Worm (Caenorhabditis elegans) whole organism, young adult: ENCODE measurements around the gene sul-2.

Experiments
- hlh-12 ChIP-seq: sonication (generic microtip); optimal IDR thresholded peaks from 2 replicates; lab custom pipeline; 2016; ENCODE audit warnings: missing genetic modification characterization, missing compliant biosample characterization
- ztf-6 ChIP-seq: fragments of 200-800 bp; sonication (Bioruptor generic); IDR thresholded peaks from 2 replicates; pipeline ENCODE4 v1.3.6; 2022; ENCODE audit warnings: missing genetic modification reagents, missing genetic modification characterization, missing compliant biosample characterization

DNA sequence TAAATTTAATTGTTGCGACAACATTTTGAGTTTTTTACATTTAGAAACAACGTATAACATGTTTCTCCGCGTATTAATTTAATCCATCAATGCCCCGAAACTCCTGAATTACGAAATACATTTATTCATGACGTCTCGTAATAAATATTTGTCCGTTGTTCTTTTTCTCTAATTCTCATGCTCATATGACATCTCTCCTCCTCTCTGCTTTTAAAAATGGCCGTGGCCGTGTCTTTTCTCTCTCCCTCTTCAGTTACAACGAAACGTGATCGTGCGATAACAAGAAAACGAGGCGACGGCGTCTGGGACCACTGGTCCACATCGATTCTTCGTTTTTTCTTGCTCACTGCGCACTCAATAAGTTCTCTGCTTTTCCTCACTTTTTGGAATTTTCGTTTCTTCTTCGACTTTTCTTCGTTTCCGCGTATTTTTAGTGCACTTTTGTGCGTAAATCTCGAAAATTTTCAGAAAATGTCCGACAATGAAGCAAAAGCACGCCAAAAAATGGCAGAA lies 27.3 kb upstream of the sul-2 start, which contains the start of gene snap-1:
- no peak for TF ChIP-seq ztf-6 (GFP tag; lab: Robert Waterston, UW)
- TF ChIP-seq hlh-12: no peak
